Worm (Caenorhabditis elegans) whole organism, L1 larva: ENCODE measurements around the gene ttbk-7.
A peak's percentile ranks its signal among the peaks of the same experiment; 100 is the strongest.

Experiments used
- C04F5.9 ChIP-seq: sonication (generic microtip); optimal IDR thresholded peaks from 2 replicates; lab custom pipeline; 2016; ENCODE audit warnings: missing genetic modification characterization, missing compliant biosample characterization
- C34B4.2 ChIP-seq: sonication (generic microtip); optimal IDR thresholded peaks from 2 replicates; lab custom pipeline; 2017; ENCODE audit warnings: mild to moderate bottlenecking, missing genetic modification characterization, missing compliant biosample characterization
- F16B12.6 ChIP-seq: fragments of 150-350 bp; optimal IDR thresholded peaks from 2 replicates; lab custom pipeline; 2014; ENCODE audit warnings: missing biosample characterization, missing genetic modification characterization
- Y116A8C.19 ChIP-seq: sonication (generic microtip); optimal IDR thresholded peaks from 2 replicates; lab custom pipeline; 2016; ENCODE audit warnings: missing compliant biosample characterization, missing genetic modification characterization, borderline replicate concordance
- aha-1 ChIP-seq: fragments of 150-350 bp; optimal IDR thresholded peaks from 2 replicates; lab custom pipeline; 2014; ENCODE audit warnings: missing biosample characterization, missing genetic modification characterization
- ama-1 ChIP-seq: fragments of 150-350 bp; optimal IDR thresholded peaks from 2 replicates; lab custom pipeline; 2014
- blmp-1 ChIP-seq: fragments of 150-350 bp; optimal IDR thresholded peaks from 2 replicates; lab custom pipeline; 2014; ENCODE audit warnings: missing biosample characterization, missing genetic modification characterization
- ceh-63 ChIP-seq: fragments of 200-800 bp; sonication (Bioruptor generic); optimal IDR thresholded peaks from 2 replicates; lab custom pipeline; 2018; ENCODE audit warnings: mild to moderate bottlenecking, missing genetic modification characterization, missing compliant biosample characterization
- ceh-8 ChIP-seq: fragments of 200-800 bp; sonication (Bioruptor generic); optimal IDR thresholded peaks from 2 replicates; lab custom pipeline; 2018; ENCODE audit warnings: mild to moderate bottlenecking, missing genetic modification characterization, moderate library complexity, missing compliant biosample characterization
- ceh-82 ChIP-seq, 3 experiments: fragments of 150-350 bp in 1 of 3; sonication (generic microtip) in 2 of 3; optimal IDR thresholded peaks; 2 replicates each; lab custom pipeline; 2014 to 2017; ENCODE audit warnings: missing biosample characterization in 3 of 3, missing genetic modification characterization in 3 of 3
- ceh-88 ChIP-seq: fragments of 200-800 bp; sonication (Bioruptor generic); IDR thresholded peaks from 2 replicates; pipeline ENCODE4 v1.3.6; 2022; ENCODE audit warnings: missing genetic modification characterization, missing compliant biosample characterization
- dsc-1 ChIP-seq: sonication (generic microtip); optimal IDR thresholded peaks from 2 replicates; lab custom pipeline; 2016; ENCODE audit warnings: mild to moderate bottlenecking, missing genetic modification characterization, missing compliant biosample characterization
- efl-1 ChIP-seq, 4 experiments: fragments of 150-350 bp; optimal IDR thresholded peaks in 3 of 4; peaks in 1 of 4; 1 replicate in 1 of 4; 2 replicates in 3 of 4; lab custom pipeline; 2014; ENCODE audit warnings: missing biosample characterization in 2 of 4, missing genetic modification characterization in 2 of 4, missing genetic modification reagents in 2 of 4
- egl-13 ChIP-seq: sonication (generic microtip); optimal IDR thresholded peaks from 2 replicates; lab custom pipeline; 2016; ENCODE audit warnings: missing genotype, missing genetic modification reagents, missing genetic modification characterization, missing compliant biosample characterization
- elt-3 ChIP-seq, 6 experiments: fragments of 150-350 bp in 1 of 6; sonication (generic microtip); optimal IDR thresholded peaks; 2 replicates each; lab custom pipeline; 2017 to 2018; ENCODE audit warnings: missing biosample characterization in 6 of 6, missing genetic modification characterization in 6 of 6, inconsistent platforms in 1 of 6
- ets-5 ChIP-seq: fragments of 200-800 bp; sonication (Bioruptor generic); IDR thresholded peaks from 2 replicates; pipeline ENCODE4 v1.3.6; 2022; ENCODE audit warnings: missing genetic modification characterization, missing compliant biosample characterization
- fkh-4 ChIP-seq: sonication (generic microtip); optimal IDR thresholded peaks from 2 replicates; lab custom pipeline; 2016; ENCODE audit warnings: missing compliant biosample characterization, missing genetic modification characterization, borderline replicate concordance
- grh-1 ChIP-seq: fragments of 200-800 bp; sonication (Bioruptor generic); IDR thresholded peaks from 2 replicates; pipeline ENCODE4 v1.3.6; 2022; ENCODE audit warnings: missing genetic modification reagents, missing genetic modification characterization, missing compliant biosample characterization
- hlh-4 ChIP-seq: sonication (generic microtip); optimal IDR thresholded peaks from 2 replicates; lab custom pipeline; 2016; ENCODE audit warnings: mild to moderate bottlenecking, missing genetic modification characterization, missing compliant biosample characterization
- lin-15B ChIP-seq: fragments of 150-350 bp; sonication (generic microtip); optimal IDR thresholded peaks from 3 replicates; lab custom pipeline; 2014; ENCODE audit warnings: missing biosample characterization, missing genetic modification characterization
- lin-35 ChIP-seq, 2 experiments: fragments of 150-350 bp; optimal IDR thresholded peaks; 2 replicates each; lab custom pipeline; 2014; ENCODE audit warnings: missing biosample characterization in 2 of 2, missing genetic modification characterization in 2 of 2, missing genetic modification reagents in 2 of 2
- lin-39 ChIP-seq: fragments of 150-350 bp; optimal IDR thresholded peaks from 2 replicates; lab custom pipeline; 2014; ENCODE audit warnings: missing biosample characterization, missing genetic modification reagents, missing genetic modification characterization
- mdl-1 ChIP-seq, 2 experiments: fragments of 150-350 bp; optimal IDR thresholded peaks; 2 replicates each; lab custom pipeline; 2014 to 2017; ENCODE audit warnings: missing biosample characterization in 2 of 2, missing genetic modification characterization in 2 of 2, inconsistent platforms in 1 of 2
- mef-2 ChIP-seq: fragments of 150-350 bp; optimal IDR thresholded peaks from 2 replicates; lab custom pipeline; 2014; ENCODE audit warnings: missing biosample characterization, missing genetic modification characterization
- mep-1 ChIP-seq: fragments of 150-350 bp; optimal IDR thresholded peaks from 2 replicates; lab custom pipeline; 2014; ENCODE audit warnings: missing biosample characterization, missing genetic modification characterization
- nhr-11 ChIP-seq: fragments of 150-350 bp; optimal IDR thresholded peaks from 2 replicates; lab custom pipeline; 2014; ENCODE audit warnings: missing biosample characterization, missing genetic modification characterization
- nhr-12 ChIP-seq: sonication (generic microtip); optimal IDR thresholded peaks from 2 replicates; lab custom pipeline; 2017; ENCODE audit warnings: missing biosample characterization, missing genetic modification characterization
- nhr-19 ChIP-seq: fragments of 200-800 bp; sonication (Bioruptor generic); conservative IDR thresholded peaks from 2 replicates; pipeline ENCODE4 v1.3.6; 2022; ENCODE audit warnings: missing genetic modification characterization, missing compliant biosample characterization
- nhr-237 ChIP-seq: fragments of 150-350 bp; optimal IDR thresholded peaks from 2 replicates; lab custom pipeline; 2014; ENCODE audit warnings: missing biosample characterization, missing genetic modification characterization
- nhr-47 ChIP-seq: sonication (generic microtip); optimal IDR thresholded peaks from 2 replicates; lab custom pipeline; 2016; ENCODE audit warnings: mild to moderate bottlenecking, missing genetic modification characterization, moderate library complexity, missing compliant biosample characterization
- nhr-77 ChIP-seq: fragments of 150-350 bp; optimal IDR thresholded peaks from 2 replicates; lab custom pipeline; 2014; ENCODE audit warnings: missing biosample characterization, missing genetic modification characterization
- nhr-85 ChIP-seq: sonication (generic microtip); peaks from one replicate; lab custom pipeline; 2016; ENCODE audit warnings: missing genetic modification characterization, inconsistent platforms, missing compliant biosample characterization
- pag-3 ChIP-seq: sonication (generic microtip); optimal IDR thresholded peaks from 2 replicates; lab custom pipeline; 2017; ENCODE audit warnings: missing genetic modification characterization, mild to moderate bottlenecking, missing compliant biosample characterization, antibody characterized with exemption, borderline replicate concordance; ENCODE audit not compliant: insufficient read depth
- pax-3 ChIP-seq: fragments of 200-800 bp; sonication (Bioruptor generic); optimal IDR thresholded peaks from 2 replicates; lab custom pipeline; 2018; ENCODE audit warnings: mild to moderate bottlenecking, missing genetic modification characterization, moderate library complexity, missing compliant biosample characterization
- rnt-1 ChIP-seq: sonication (generic microtip); optimal IDR thresholded peaks from 2 replicates; lab custom pipeline; 2016; ENCODE audit warnings: mild to moderate bottlenecking, missing genetic modification characterization, moderate library complexity, missing compliant biosample characterization
- snu-23 ChIP-seq: sonication (generic microtip); optimal IDR thresholded peaks from 2 replicates; lab custom pipeline; 2016; ENCODE audit warnings: missing genetic modification characterization, missing compliant biosample characterization
- sox-4 ChIP-seq: sonication (generic microtip); optimal IDR thresholded peaks from 2 replicates; lab custom pipeline; 2016; ENCODE audit warnings: missing genetic modification characterization, missing compliant biosample characterization
- sup-37 ChIP-seq: fragments of 200-800 bp; sonication (Bioruptor generic); optimal IDR thresholded peaks from 2 replicates; lab custom pipeline; 2018; ENCODE audit warnings: mild to moderate bottlenecking, missing genetic modification characterization, missing compliant biosample characterization
- swsn-7 ChIP-seq: sonication (generic microtip); optimal IDR thresholded peaks from 2 replicates; lab custom pipeline; 2016; ENCODE audit warnings: missing genetic modification characterization, missing compliant biosample characterization
- tbx-2 ChIP-seq: sonication (generic microtip); optimal IDR thresholded peaks from 2 replicates; lab custom pipeline; 2016; ENCODE audit warnings: missing genetic modification characterization, missing compliant biosample characterization
- unc-130 ChIP-seq: fragments of 150-350 bp; optimal IDR thresholded peaks from 2 replicates; lab custom pipeline; 2017; ENCODE audit warnings: missing biosample characterization, missing genetic modification characterization, inconsistent platforms
- unc-30 ChIP-seq: sonication (generic microtip); optimal IDR thresholded peaks from 2 replicates; lab custom pipeline; 2017; ENCODE audit warnings: missing biosample characterization, missing genetic modification characterization
- vab-15 ChIP-seq: sonication (generic microtip); optimal IDR thresholded peaks from 2 replicates; lab custom pipeline; 2017; ENCODE audit warnings: missing genotype, mild to moderate bottlenecking, missing genetic modification characterization, missing compliant biosample characterization
- ztf-11 ChIP-seq, 2 experiments: sonication (generic microtip); optimal IDR thresholded peaks; 2 replicates each; lab custom pipeline; 2016 to 2017; ENCODE audit warnings: missing genetic modification characterization in 2 of 2, missing biosample characterization in 1 of 2, missing compliant biosample characterization in 1 of 2

Gene ttbk-7

DNA sequence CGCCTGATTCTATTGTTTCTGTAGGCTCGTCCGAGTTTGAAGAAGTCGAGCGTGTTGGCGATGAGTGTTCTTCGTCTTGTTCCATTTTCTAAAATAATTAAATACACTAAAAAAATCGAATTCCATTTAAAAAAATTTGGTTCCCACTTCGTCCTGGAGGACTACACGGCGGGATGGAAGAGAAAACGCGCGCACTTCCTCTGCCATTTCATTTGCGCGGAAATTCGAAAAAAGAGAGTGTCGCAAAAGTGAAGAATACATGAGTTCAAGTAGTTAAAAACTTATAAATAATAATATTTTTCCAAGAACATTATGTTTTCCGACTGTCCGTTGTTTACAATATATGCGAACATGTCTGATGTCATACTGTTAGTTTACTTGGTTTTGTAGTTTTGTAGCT is 25.7 kb downstream of the ttbk-7 start, which contains the start of gene T07F10.3 (continued):
- TF ChIP-seq ztf-11 (tag; optimal IDR thresholded peaks at IDR 0.05; lab: Kevin White, UChicago), result peak in 1 of 2 experiments; percentile 99
- no peak for TF ChIP-seq ets-5
- peak; percentile 99 for TF ChIP-seq fkh-4
- TF ChIP-seq nhr-19 (GFP tag; lab: Robert Waterston, UW), result peak; percentile 95
- TF ChIP-seq nhr-12 (tag; lab: Kevin White, UChicago), result no peak
- TF ChIP-seq F16B12.6, result peak; percentile 55
- TF ChIP-seq mef-2 (tag; lab: Kevin White, UChicago), result no peak
- peak; percentile 94 for TF ChIP-seq Y116A8C.19 (tag; lab: Kevin White, UChicago)
- TF ChIP-seq aha-1 (tag; lab: Kevin White, UChicago), result no peak
- no peak for TF ChIP-seq pag-3 (tag; lab: Kevin White, UChicago)
- peak; percentile 94 for TF ChIP-seq snu-23 (GFP tag; lab: Kevin White, UChicago)
- peak; percentile 71 for TF ChIP-seq nhr-11 (tag; lab: Kevin White, UChicago)
- TF ChIP-seq ama-1 (lab: Kevin White, UChicago), result peak; percentile 42
- TF ChIP-seq nhr-85, result peak; percentile 99
- TF ChIP-seq tbx-2 (tag; lab: Kevin White, UChicago), result peak; percentile 98
- peak; percentile 98 for TF ChIP-seq nhr-47
- peak; percentile 88 for TF ChIP-seq ceh-88
- TF ChIP-seq elt-3 (tag; optimal IDR thresholded peaks at IDR 0.05; lab: Kevin White, UChicago), result peak in 2 of 6 experiments; percentile 60 to 69
- peak; percentile 88 for TF ChIP-seq mep-1 (tag; lab: Kevin White, UChicago)
- peak; percentile 85 to 92 (median 91) for TF ChIP-seq ceh-82 (tag; optimal IDR thresholded peaks at IDR 0.05; lab: Kevin White, UChicago)
- TF ChIP-seq nhr-237, result peak; percentile 48
- TF ChIP-seq C34B4.2 (tag; lab: Kevin White, UChicago), result no peak
- TF ChIP-seq unc-130 (tag; lab: Kevin White, UChicago), result peak; percentile 87
- peak; percentile 100 for TF ChIP-seq rnt-1
- peak; percentile 88 for TF ChIP-seq ceh-63
- peak; percentile 78 for TF ChIP-seq lin-15B (tag; lab: Kevin White, UChicago)
- peak; percentile 98 for TF ChIP-seq egl-13 (tag; lab: Kevin White, UChicago)
- peak; percentile 97 for TF ChIP-seq sox-4 (tag; lab: Kevin White, UChicago)
- TF ChIP-seq blmp-1, result peak; percentile 76
- peak; percentile 95 for TF ChIP-seq swsn-7
- peak; percentile 46 for TF ChIP-seq nhr-77 (tag; lab: Kevin White, UChicago)
- peak; percentile 92 for TF ChIP-seq ceh-8 (GFP tag; lab: Kevin White, UChicago)
- TF ChIP-seq mdl-1 (tag; optimal IDR thresholded peaks at IDR 0.05; lab: Kevin White, UChicago), result peak in 1 of 2 experiments; percentile 75
- peak; percentile 87 to 99 for TF ChIP-seq efl-1 (optimal IDR thresholded peaks at IDR 0.05; lab: Kevin White, UChicago)
- TF ChIP-seq efl-1 (GFP tag; optimal IDR thresholded peaks at IDR 0.05 in 1 of 2; lab: Kevin White, UChicago), result peak; percentile 98 to 100
- TF ChIP-seq grh-1 (GFP tag; lab: Robert Waterston, UW), result peak; percentile 91
- no peak for TF ChIP-seq unc-30 (tag; lab: Kevin White, UChicago)

DNA sequence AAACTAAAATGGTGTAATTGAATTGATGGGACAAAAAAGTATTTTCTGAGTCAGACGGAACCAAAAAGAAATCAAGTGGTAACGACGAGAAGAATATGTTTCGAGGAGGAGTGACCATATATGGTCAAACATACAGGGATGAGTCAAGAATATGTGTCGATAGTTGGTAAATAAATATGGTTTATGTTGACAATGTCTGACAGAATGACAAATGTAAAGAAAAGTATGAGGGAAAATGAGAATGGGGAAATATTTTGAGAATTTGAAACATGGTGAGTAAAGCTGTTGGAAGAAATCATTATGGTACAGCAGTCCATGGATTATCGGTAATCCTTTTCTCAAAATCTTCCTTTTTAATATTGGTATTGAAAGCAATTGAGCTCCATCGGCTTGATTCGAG is 27.7 kb downstream of the ttbk-7 start, which contains the start of gene nspg-1:
nspg-1 (minus strand) TSS at position 101 of the 400 bp plus-strand sequence.
- TF ChIP-seq hlh-4 (tag; lab: Kevin White, UChicago), result no peak
- no peak for TF ChIP-seq C04F5.9
- TF ChIP-seq blmp-1, result no peak
- no peak for TF ChIP-seq lin-35 (GFP tag; optimal IDR thresholded peaks at IDR 0.05; lab: Kevin White, UChicago)
- TF ChIP-seq vab-15, result no peak
- TF ChIP-seq dsc-1, result no peak
- no peak for TF ChIP-seq pax-3
- no peak for TF ChIP-seq sup-37
- TF ChIP-seq nhr-85, result no peak
- no peak for TF ChIP-seq lin-39
- no peak for TF ChIP-seq fkh-4
- TF ChIP-seq, all 84 proteins: peak for 0
